Worm (Caenorhabditis elegans) whole organism, L4 larva: ENCODE results near the gene plp-2.

ENCODE experiments used
- D1046.2 ChIP-seq: fragments of 200-800 bp; sonication (Bioruptor generic); IDR thresholded peaks from 2 replicates; pipeline ENCODE4 v1.3.6; 2022; ENCODE audit warnings: missing genetic modification characterization, missing compliant biosample characterization
- F26F4.8 ChIP-seq: fragments of 200-800 bp; sonication (Bioruptor generic); conservative IDR thresholded peaks from 2 replicates; pipeline ENCODE4 v1.3.6; 2022; ENCODE audit warnings: missing genetic modification characterization, missing compliant biosample characterization
- F44E2.7 ChIP-seq: fragments of 200-800 bp; sonication (Bioruptor generic); IDR thresholded peaks from 2 replicates; pipeline ENCODE4 v2.1.2; 2022; ENCODE audit warnings: missing genetic modification characterization, missing compliant biosample characterization
- T20F7.1 ChIP-seq: fragments of 200-800 bp; sonication (Bioruptor generic); optimal IDR thresholded peaks from 2 replicates; lab custom pipeline; 2018; ENCODE audit warnings: mild to moderate bottlenecking, missing genetic modification characterization, missing compliant biosample characterization
- Y105C5A.15 ChIP-seq: fragments of 200-800 bp; sonication (Bioruptor generic); IDR thresholded peaks from 2 replicates; pipeline ENCODE4 v1.3.6; 2022; ENCODE audit warnings: missing genetic modification characterization, missing compliant biosample characterization
- arid-1 ChIP-seq: fragments of 200-800 bp; sonication (Bioruptor generic); conservative IDR thresholded peaks from 2 replicates; pipeline ENCODE4 v1.3.6; 2022; ENCODE audit warnings: missing genetic modification reagents, missing genetic modification characterization, missing compliant biosample characterization
- attf-4 ChIP-seq: sonication (generic microtip); optimal IDR thresholded peaks from 3 replicates; lab custom pipeline; 2017; ENCODE audit warnings: missing biosample characterization, missing genetic modification characterization
- ceh-20 ChIP-seq: fragments of 200-800 bp; sonication (Bioruptor generic); IDR thresholded peaks from 2 replicates; pipeline ENCODE4 v1.3.6; 2022; ENCODE audit warnings: missing genetic modification reagents, missing genetic modification characterization, missing compliant biosample characterization
- ceh-28 ChIP-seq: fragments of 150-350 bp; optimal IDR thresholded peaks from 2 replicates; lab custom pipeline; 2014; ENCODE audit warnings: missing biosample characterization, missing genetic modification reagents, missing genetic modification characterization
- ceh-62 ChIP-seq: sonication (generic microtip); optimal IDR thresholded peaks from 2 replicates; lab custom pipeline; 2017; ENCODE audit warnings: missing biosample characterization, missing genetic modification characterization
- ces-1 ChIP-seq: fragments of 150-350 bp; sonication (generic microtip); optimal IDR thresholded peaks from 4 replicates; lab custom pipeline; 2014; ENCODE audit warnings: missing biosample characterization, missing genetic modification reagents, missing genetic modification characterization
- ctbp-1 ChIP-seq: fragments of 200-800 bp; sonication (Bioruptor generic); IDR thresholded peaks from 2 replicates; pipeline ENCODE4 v1.3.6; 2022; ENCODE audit warnings: missing genetic modification reagents, missing genetic modification characterization, missing compliant biosample characterization
- daf-19 ChIP-seq: fragments of 200-800 bp; sonication (Bioruptor generic); conservative IDR thresholded peaks from 2 replicates; pipeline ENCODE4 v1.3.6; 2022; ENCODE audit warnings: missing genetic modification characterization, missing compliant biosample characterization
- dmd-6 ChIP-seq: fragments of 200-800 bp; sonication (Bioruptor generic); IDR thresholded peaks from 2 replicates; pipeline ENCODE4 v1.3.6; 2022; ENCODE audit warnings: missing genetic modification reagents, missing genetic modification characterization, missing compliant biosample characterization
- dmd-9 ChIP-seq: fragments of 200-800 bp; sonication (Bioruptor generic); IDR thresholded peaks from 2 replicates; pipeline ENCODE4 v1.3.6; 2022; ENCODE audit warnings: missing genetic modification reagents, missing genetic modification characterization, missing compliant biosample characterization
- duxl-1 ChIP-seq: sonication (generic microtip); optimal IDR thresholded peaks from 2 replicates; lab custom pipeline; 2016; ENCODE audit warnings: mild to moderate bottlenecking, missing genetic modification characterization, moderate library complexity, missing compliant biosample characterization; ENCODE audit not compliant: poor library complexity
- fkh-10 ChIP-seq: fragments of 150-350 bp; optimal IDR thresholded peaks from 2 replicates; lab custom pipeline; 2014; ENCODE audit warnings: missing biosample characterization, missing genetic modification reagents, missing genetic modification characterization
- jun-1 ChIP-seq: fragments of 150-350 bp; optimal IDR thresholded peaks from 2 replicates; lab custom pipeline; 2014; ENCODE audit warnings: missing biosample characterization, missing genetic modification reagents, missing genetic modification characterization
- lin-13 ChIP-seq: fragments of 150-350 bp; optimal IDR thresholded peaks from 2 replicates; lab custom pipeline; 2014; ENCODE audit warnings: missing biosample characterization, missing genetic modification reagents, missing genetic modification characterization
- lin-38 ChIP-seq: fragments of 200-800 bp; sonication (Bioruptor generic); IDR thresholded peaks from 2 replicates; pipeline ENCODE4 v1.3.6; 2022; ENCODE audit warnings: missing genetic modification reagents, missing genetic modification characterization, missing compliant biosample characterization
- mxl-2 ChIP-seq: fragments of 200-800 bp; sonication (Bioruptor generic); conservative IDR thresholded peaks from 2 replicates; pipeline ENCODE4 v1.3.6; 2022; ENCODE audit warnings: missing genetic modification reagents, missing genetic modification characterization, missing compliant biosample characterization
- mxl-3 ChIP-seq: fragments of 200-800 bp; sonication (Bioruptor generic); optimal IDR thresholded peaks from 2 replicates; lab custom pipeline; 2018; ENCODE audit warnings: mild to moderate bottlenecking, missing genetic modification characterization, missing compliant biosample characterization
- nhr-111 ChIP-seq: fragments of 200-800 bp; sonication (Bioruptor generic); optimal IDR thresholded peaks from 2 replicates; lab custom pipeline; 2018; ENCODE audit warnings: mild to moderate bottlenecking, missing genetic modification characterization, missing compliant biosample characterization
- nhr-76 ChIP-seq: fragments of 150-350 bp; optimal IDR thresholded peaks from 2 replicates; lab custom pipeline; 2014; ENCODE audit warnings: missing biosample characterization, missing genetic modification characterization
- nhr-77 ChIP-seq: fragments of 150-350 bp; optimal IDR thresholded peaks from 2 replicates; lab custom pipeline; 2014; ENCODE audit warnings: missing biosample characterization, missing genetic modification characterization
- pha-4 ChIP-seq, 2 experiments: fragments of 150-350 bp in 1 of 2; fragments of 200-800 bp in 1 of 2; sonication (Bioruptor generic) in 1 of 2; IDR thresholded peaks in 1 of 2; optimal IDR thresholded peaks in 1 of 2; 2 replicates each; pipeline versions ENCODE4 v1.3.6 to Lab custom; 2014 to 2022; ENCODE audit warnings: missing genetic modification characterization in 2 of 2, missing genetic modification reagents in 2 of 2, missing biosample characterization in 1 of 2, missing compliant biosample characterization in 1 of 2
- php-3 ChIP-seq: fragments of 200-800 bp; sonication (Bioruptor generic); IDR thresholded peaks from 2 replicates; pipeline ENCODE4 v1.3.6; 2022; ENCODE audit warnings: missing genetic modification reagents, missing genetic modification characterization, missing compliant biosample characterization
- pqm-1 ChIP-seq: sonication (generic microtip); optimal IDR thresholded peaks from 2 replicates; lab custom pipeline; 2017; ENCODE audit warnings: missing biosample characterization, missing genetic modification characterization
- saeg-2 ChIP-seq: fragments of 200-800 bp; sonication (Bioruptor generic); IDR thresholded peaks from 2 replicates; pipeline ENCODE4 v1.3.6; 2022; ENCODE audit warnings: missing genetic modification reagents, missing genetic modification characterization, missing compliant biosample characterization
- sdz-12 ChIP-seq: fragments of 200-800 bp; sonication (Bioruptor generic); optimal IDR thresholded peaks from 2 replicates; lab custom pipeline; 2018; ENCODE audit warnings: mild to moderate bottlenecking, missing genetic modification characterization, missing compliant biosample characterization
- snpc-1.2 ChIP-seq: fragments of 200-800 bp; sonication (Bioruptor generic); IDR thresholded peaks from 2 replicates; pipeline ENCODE4 v1.3.6; 2022; ENCODE audit warnings: missing genetic modification reagents, missing genetic modification characterization, missing compliant biosample characterization
- snpc-4 ChIP-seq: fragments of 150-350 bp; optimal IDR thresholded peaks from 2 replicates; lab custom pipeline; 2014; ENCODE audit warnings: missing biosample characterization, missing genetic modification characterization
- tra-1 ChIP-seq: fragments of 200-800 bp; sonication (Bioruptor generic); IDR thresholded peaks from 2 replicates; pipeline ENCODE4 v1.3.6; 2022; ENCODE audit warnings: missing genetic modification reagents, missing genetic modification characterization, missing compliant biosample characterization
- unc-130 ChIP-seq: sonication (generic microtip); optimal IDR thresholded peaks from 2 replicates; lab custom pipeline; 2016; ENCODE audit warnings: missing genetic modification reagents, missing genetic modification characterization, missing compliant biosample characterization
- unc-62 ChIP-seq, 3 experiments: fragments of 150-350 bp in 1 of 3; sonication (generic microtip); optimal IDR thresholded peaks in 2 of 3; peaks in 1 of 3; 1 replicate in 1 of 3; 2 replicates in 2 of 3; lab custom pipeline; 2014 to 2017; ENCODE audit warnings: missing biosample characterization in 3 of 3, missing genetic modification characterization in 3 of 3, missing genetic modification reagents in 3 of 3, missing genotype in 1 of 3
- vab-7 ChIP-seq: fragments of 200-800 bp; sonication (Bioruptor generic); IDR thresholded peaks from 2 replicates; pipeline ENCODE4 v1.3.6; 2022; ENCODE audit warnings: missing genetic modification reagents, missing genetic modification characterization, missing compliant biosample characterization
- zfp-3 ChIP-seq: fragments of 200-800 bp; sonication (Bioruptor generic); conservative IDR thresholded peaks from 2 replicates; pipeline ENCODE4 v1.3.6; 2022; ENCODE audit warnings: missing genetic modification reagents, missing genetic modification characterization, missing compliant biosample characterization
- zip-2 ChIP-seq: fragments of 150-350 bp; optimal IDR thresholded peaks from 2 replicates; lab custom pipeline; 2014; ENCODE audit warnings: missing biosample characterization, missing genetic modification characterization
- ztf-11 ChIP-seq: fragments of 150-350 bp; optimal IDR thresholded peaks from 2 replicates; lab custom pipeline; 2014; ENCODE audit warnings: missing biosample characterization, missing genetic modification characterization

The plp-2 gene

ce11 chrX:14983274-14983673, 670 bp upstream of the plp-2 start, which contains the start of gene rbg-1 (continued):
- TF ChIP-seq D1046.2 (GFP tag; lab: Robert Waterston, UW) (no peak), zfp-3 (GFP tag; lab: Robert Waterston, UW) (no peak), jun-1 (tag; lab: Kevin White, UChicago) (no peak), unc-62 (GFP tag; optimal IDR thresholded peaks at IDR 0.05 in 1 of 2; lab: Kevin White, UChicago) (no peak), unc-62 (tag; optimal IDR thresholded peaks at IDR 0.05; lab: Kevin White, UChicago) (no peak), nhr-111 (no peak), snpc-1.2 (GFP tag; lab: Robert Waterston, UW) (no peak), dmd-9 (GFP tag; lab: Robert Waterston, UW) (no peak), zip-2 (tag; lab: Kevin White, UChicago) (no peak), nhr-76 (tag; lab: Kevin White, UChicago) (no peak), mxl-2 (GFP tag; lab: Robert Waterston, UW) (no peak), lin-38 (peak; percentile 95), mxl-3 (GFP tag; lab: Kevin White, UChicago) (peak; percentile 62), ctbp-1 (GFP tag; lab: Robert Waterston, UW) (peak; percentile 58; the same call in 1 of the 2 replicates), attf-4 (tag; lab: Kevin White, UChicago) (no peak), F44E2.7 (no peak), pha-4 (GFP tag; IDR thresholded peaks at IDR 0.05; lab: Robert Waterston, UW) (no peak), pha-4 (tag; optimal IDR thresholded peaks at IDR 0.05; lab: Kevin White, UChicago) (peak; percentile 98), php-3 (GFP tag; lab: Robert Waterston, UW) (no peak), ztf-11 (tag; lab: Kevin White, UChicago) (no peak), duxl-1 (no peak), lin-13 (GFP tag; lab: Kevin White, UChicago) (peak; percentile 65), ceh-28 (peak; percentile 37), daf-19 (GFP tag; lab: Robert Waterston, UW) (no peak), dmd-6 (GFP tag; lab: Robert Waterston, UW) (peak; percentile 66), ceh-20 (GFP tag; lab: Robert Waterston, UW) (0 out of 2 replicates have a peak, but pooled peaks have one; percentile 21), ceh-62 (tag; lab: Kevin White, UChicago) (no peak), ces-1 (no peak), tra-1 (GFP tag; lab: Robert Waterston, UW) (0 out of 2 replicates have a peak, but pooled peaks have one; percentile 53), sdz-12 (GFP tag; lab: Kevin White, UChicago) (no peak), fkh-10 (GFP tag; lab: Kevin White, UChicago) (peak; percentile 53), unc-130 (GFP tag; lab: Kevin White, UChicago) (no peak), nhr-77 (tag; lab: Kevin White, UChicago) (peak; percentile 69), vab-7 (GFP tag; lab: Robert Waterston, UW) (no peak), Y105C5A.15 (GFP tag; lab: Robert Waterston, UW) (no peak), snpc-4 (tag; lab: Kevin White, UChicago) (no peak), saeg-2 (GFP tag; lab: Robert Waterston, UW) (no peak), F26F4.8 (GFP tag; lab: Robert Waterston, UW) (no peak), arid-1 (GFP tag; lab: Robert Waterston, UW) (no peak)

- TF ChIP-seq php-3 (GFP tag; lab: Robert Waterston, UW) (0 out of 2 replicates have a peak, but pooled peaks have one; percentile 38), dmd-6 (GFP tag; lab: Robert Waterston, UW) (peak; percentile 55), pqm-1 (tag; lab: Kevin White, UChicago) (peak; percentile 30), lin-38 (peak; percentile 55), T20F7.1 (GFP tag; lab: Kevin White, UChicago) (peak; percentile 2)
Observed at ce11 chrX:14981620-14982019, 984 bp downstream of the plp-2 start.
